Fruit fly (Drosophila melanogaster) whole organism, embryonic: Measurements from ENCODE around the gene NimC1.

ENCODE experiments used
- CG10267 ChIP-seq: fragments of 200-800 bp; sonication (Bioruptor generic); optimal IDR thresholded peaks from 2 replicates; lab custom pipeline; 2018; ENCODE audit warnings: missing biosample characterization, mild to moderate bottlenecking, missing genetic modification characterization, moderate library complexity
- CG10462 ChIP-seq: fragments of 200-800 bp; sonication (Bioruptor generic); optimal IDR thresholded peaks from 2 replicates; lab custom pipeline; 2016; ENCODE audit warnings: missing biosample characterization, missing genetic modification characterization
- CG10979 ChIP-seq: fragments of 200-800 bp; sonication (Bioruptor generic); optimal IDR thresholded peaks from 2 replicates; lab custom pipeline; 2018; ENCODE audit warnings: missing biosample characterization, mild to moderate bottlenecking, missing genetic modification characterization, moderate library complexity
- CG11093 ChIP-seq: fragments of 200-800 bp; sonication (Bioruptor generic); IDR thresholded peaks from 3 replicates; pipeline ENCODE4 v1.3.6; 2022; ENCODE audit warnings: missing biosample characterization, missing genetic modification characterization
- CG12104 ChIP-seq: fragments of 200-800 bp; sonication (Bioruptor generic); optimal IDR thresholded peaks from 3 replicates; lab custom pipeline; 2016; ENCODE audit warnings: missing biosample characterization, missing genetic modification characterization
- CG12942 ChIP-seq: fragments of 200-800 bp; sonication (Bioruptor generic); optimal IDR thresholded peaks from 3 replicates; lab custom pipeline; 2016; ENCODE audit warnings: missing biosample characterization, missing genetic modification characterization
- CG13123 ChIP-seq: fragments of 200-800 bp; sonication (Bioruptor generic); optimal IDR thresholded peaks from 2 replicates; lab custom pipeline; 2016; ENCODE audit warnings: missing biosample characterization, missing genetic modification characterization
- CG15269 ChIP-seq: fragments of 200-800 bp; sonication (Bioruptor generic); optimal IDR thresholded peaks from 2 replicates; lab custom pipeline; 2018; ENCODE audit warnings: missing biosample characterization, mild to moderate bottlenecking, missing genetic modification characterization, moderate library complexity
- CG1529 ChIP-seq: fragments of 200-800 bp; sonication (Bioruptor generic); optimal IDR thresholded peaks from 3 replicates; lab custom pipeline; 2018; ENCODE audit warnings: missing biosample characterization, missing genetic modification characterization
- CG16815 ChIP-seq: fragments of 200-800 bp; sonication (Bioruptor generic); optimal IDR thresholded peaks from 3 replicates; lab custom pipeline; 2017; ENCODE audit warnings: missing biosample characterization, mild to moderate bottlenecking, missing genetic modification characterization
- CG17186 ChIP-seq: fragments of 200-800 bp; sonication (Bioruptor generic); optimal IDR thresholded peaks from 3 replicates; lab custom pipeline; 2017; ENCODE audit warnings: missing biosample characterization, missing genetic modification reagents, missing genetic modification characterization
- CG17359 ChIP-seq: fragments of 200-800 bp; sonication (Bioruptor generic); optimal IDR thresholded peaks from 3 replicates; lab custom pipeline; 2018; ENCODE audit warnings: missing biosample characterization, mild to moderate bottlenecking, missing genetic modification characterization, moderate library complexity
- CG2120 ChIP-seq: fragments of 200-800 bp; sonication (Bioruptor generic); optimal IDR thresholded peaks from 3 replicates; lab custom pipeline; 2016; ENCODE audit warnings: missing biosample characterization, missing genetic modification characterization
- CG31388 ChIP-seq: fragments of 200-800 bp; sonication (Bioruptor generic); optimal IDR thresholded peaks from 2 replicates; lab custom pipeline; 2016; ENCODE audit warnings: missing biosample characterization, missing genetic modification characterization
- CG31441 ChIP-seq: fragments of 200-800 bp; sonication (Bioruptor generic); IDR thresholded peaks from 2 replicates; pipeline ENCODE4 v1.3.6; 2022; ENCODE audit warnings: missing biosample characterization, missing genetic modification characterization
- CG33213 ChIP-seq: fragments of 200-800 bp; sonication (Bioruptor generic); optimal IDR thresholded peaks from 3 replicates; lab custom pipeline; 2016; ENCODE audit warnings: missing biosample characterization, missing genetic modification characterization
- CG34422 ChIP-seq: fragments of 200-800 bp; sonication (Bioruptor generic); IDR thresholded peaks from 3 replicates; pipeline ENCODE4 v1.3.6; 2022; ENCODE audit warnings: missing biosample characterization, missing genetic modification characterization
- CG3726 ChIP-seq: fragments of 200-800 bp; sonication (Bioruptor generic); IDR thresholded peaks from 3 replicates; pipeline ENCODE4, ENCODE4 v1.3.6; 2022; ENCODE audit warnings: missing biosample characterization, missing genetic modification characterization
- CG3847 ChIP-seq: fragments of 200-800 bp; sonication (Bioruptor generic); IDR thresholded peaks from 2 replicates; pipeline ENCODE4 v1.3.6; 2022; ENCODE audit warnings: missing biosample characterization, missing genetic modification characterization
- CG43689 ChIP-seq: fragments of 200-800 bp; sonication (Bioruptor generic); IDR thresholded peaks from 2 replicates; pipeline ENCODE4 v1.3.6; 2022; ENCODE audit warnings: missing biosample characterization, missing genetic modification characterization
- CG7271 ChIP-seq: fragments of 200-800 bp; sonication (Bioruptor generic); optimal IDR thresholded peaks from 2 replicates; lab custom pipeline; 2018; ENCODE audit warnings: missing biosample characterization, mild to moderate bottlenecking, missing genetic modification characterization, moderate library complexity
- CG7556 ChIP-seq: fragments of 200-800 bp; sonication (Bioruptor generic); optimal IDR thresholded peaks from 2 replicates; lab custom pipeline; 2017; ENCODE audit warnings: missing biosample characterization, mild to moderate bottlenecking, missing genetic modification characterization
- CG7987 ChIP-seq: fragments of 200-800 bp; sonication (Bioruptor generic); optimal IDR thresholded peaks from 2 replicates; lab custom pipeline; 2018; ENCODE audit warnings: missing biosample characterization, mild to moderate bottlenecking, missing genetic modification characterization, moderate library complexity
- CG9609 ChIP-seq: fragments of 200-800 bp; sonication (Bioruptor generic); optimal IDR thresholded peaks from 3 replicates; lab custom pipeline; 2016; ENCODE audit warnings: missing biosample characterization, missing genetic modification characterization
- Chrac-16 ChIP-seq: fragments of 200-800 bp; sonication (Bioruptor generic); optimal IDR thresholded peaks from 3 replicates; lab custom pipeline; 2016; ENCODE audit warnings: missing biosample characterization, missing genetic modification characterization
- Doc3 ChIP-seq: fragments of 200-800 bp; sonication (Bioruptor generic); IDR thresholded peaks from 3 replicates; pipeline ENCODE4 v1.3.6; 2022; ENCODE audit warnings: missing biosample characterization, missing genetic modification characterization; ENCODE audit not compliant: partially characterized antibody
- Dp ChIP-seq: fragments of 200-800 bp; sonication (Bioruptor generic); optimal IDR thresholded peaks from 2 replicates; lab custom pipeline; 2018; ENCODE audit warnings: missing biosample characterization, mild to moderate bottlenecking, missing genetic modification characterization, moderate library complexity
- H2.0 ChIP-seq: fragments of 200-800 bp; sonication (Bioruptor generic); IDR thresholded peaks from 2 replicates; pipeline ENCODE4 v1.3.6; 2022; ENCODE audit warnings: missing biosample characterization, missing genetic modification characterization
- Hr51 ChIP-seq, 2 experiments: fragments of 200-800 bp; sonication (Bioruptor generic); optimal IDR thresholded peaks; 2 replicates in 1 of 2; 3 replicates in 1 of 2; lab custom pipeline; 2016 to 2018; ENCODE audit warnings: missing biosample characterization in 2 of 2, missing genetic modification characterization in 2 of 2, mild to moderate bottlenecking in 1 of 2, moderate library complexity in 1 of 2
- Kr ChIP-seq: fragments of 200-800 bp; sonication (Bioruptor generic); optimal IDR thresholded peaks from 2 replicates; lab custom pipeline; 2017; ENCODE audit warnings: missing biosample characterization, mild to moderate bottlenecking, missing genetic modification characterization
- Lhr ChIP-seq: fragments of 200-800 bp; sonication (Bioruptor generic); optimal IDR thresholded peaks from 3 replicates; lab custom pipeline; 2017; ENCODE audit warnings: mild to moderate bottlenecking, missing biosample characterization, missing genetic modification reagents, missing genetic modification characterization
- Lim3 ChIP-seq: fragments of 200-800 bp; sonication (Bioruptor generic); IDR thresholded peaks from 2 replicates; pipeline ENCODE4 v1.3.6; 2022; ENCODE audit warnings: missing biosample characterization, missing genetic modification characterization
- Mes4 ChIP-seq: fragments of 200-800 bp; sonication (Bioruptor generic); optimal IDR thresholded peaks from 2 replicates; lab custom pipeline; 2016; ENCODE audit warnings: missing biosample characterization, missing genetic modification characterization
- Myb ChIP-seq: fragments of 200-800 bp; sonication (Bioruptor generic); optimal IDR thresholded peaks from 2 replicates; lab custom pipeline; 2016; ENCODE audit warnings: missing biosample characterization, missing genetic modification characterization
- NC2β ChIP-seq: fragments of 200-800 bp; sonication (Bioruptor generic); optimal IDR thresholded peaks from 2 replicates; lab custom pipeline; 2016; ENCODE audit warnings: missing biosample characterization, missing genetic modification characterization
- Ravus ChIP-seq: fragments of 200-800 bp; sonication (Bioruptor generic); IDR thresholded peaks from 2 replicates; pipeline ENCODE4 v1.3.6; 2022; ENCODE audit warnings: missing biosample characterization, missing genetic modification characterization
- Sox100B ChIP-seq: fragments of 200-800 bp; sonication (Bioruptor generic); optimal IDR thresholded peaks from 3 replicates; lab custom pipeline; 2018; ENCODE audit warnings: missing biosample characterization, mild to moderate bottlenecking, missing genetic modification characterization
- Ssrp ChIP-seq: fragments of 200-800 bp; sonication (Bioruptor generic); optimal IDR thresholded peaks from 2 replicates; lab custom pipeline; 2018; ENCODE audit warnings: missing biosample characterization, mild to moderate bottlenecking, missing genetic modification characterization, moderate library complexity
- crc ChIP-seq: fragments of 200-800 bp; sonication (Bioruptor generic); optimal IDR thresholded peaks from 2 replicates; lab custom pipeline; 2016; ENCODE audit warnings: missing biosample characterization, missing genetic modification characterization
- ftz-f1 ChIP-seq: fragments of 200-800 bp; sonication (Bioruptor generic); optimal IDR thresholded peaks from 2 replicates; lab custom pipeline; 2016; ENCODE audit warnings: missing biosample characterization, missing genetic modification characterization
- fu2 ChIP-seq: fragments of 200-800 bp; sonication (Bioruptor generic); optimal IDR thresholded peaks from 2 replicates; lab custom pipeline; 2016; ENCODE audit warnings: missing biosample characterization, missing genetic modification characterization
- grau ChIP-seq: fragments of 200-800 bp; optimal IDR thresholded peaks from 3 replicates; lab custom pipeline; 2019; ENCODE audit warnings: missing biosample characterization, mild to moderate bottlenecking, missing genetic modification characterization, moderate library complexity
- gsb-n ChIP-seq: fragments of 200-800 bp; sonication (Bioruptor generic); optimal IDR thresholded peaks from 3 replicates; lab custom pipeline; 2018; ENCODE audit warnings: missing biosample characterization, mild to moderate bottlenecking, missing genetic modification characterization
- ham ChIP-seq: fragments of 200-800 bp; sonication (Bioruptor generic); IDR thresholded peaks from 2 replicates; pipeline ENCODE4 v1.3.6; 2022; ENCODE audit warnings: missing biosample characterization, missing genetic modification characterization
- jigr1 ChIP-seq: fragments of 200-800 bp; sonication (Bioruptor generic); IDR thresholded peaks from 3 replicates; pipeline ENCODE4 v1.3.6; 2022; ENCODE audit warnings: missing biosample characterization, missing genetic modification characterization
- kay ChIP-seq: fragments of 200-800 bp; sonication (Bioruptor generic); optimal IDR thresholded peaks from 2 replicates; lab custom pipeline; 2016; ENCODE audit warnings: missing biosample characterization, missing genetic modification characterization
- org-1 ChIP-seq: fragments of 200-800 bp; sonication (Bioruptor generic); optimal IDR thresholded peaks from 2 replicates; lab custom pipeline; 2017; ENCODE audit warnings: missing biosample characterization, missing genetic modification characterization
- seq ChIP-seq: fragments of 200-800 bp; sonication (Bioruptor generic); IDR thresholded peaks from 2 replicates; pipeline ENCODE4 v1.3.6; 2022; ENCODE audit warnings: missing biosample characterization, missing genetic modification characterization
- slbo ChIP-seq: fragments of 200-800 bp; sonication (Bioruptor generic); IDR thresholded peaks from 2 replicates; pipeline ENCODE4 v1.3.6; 2022; ENCODE audit warnings: missing biosample characterization, missing genetic modification characterization
- sug ChIP-seq: fragments of 200-800 bp; optimal IDR thresholded peaks from 2 replicates; lab custom pipeline; 2019; ENCODE audit warnings: missing biosample characterization, mild to moderate bottlenecking, missing genetic modification characterization, moderate library complexity
- tin ChIP-seq: fragments of 200-800 bp; sonication (Bioruptor generic); optimal IDR thresholded peaks from 3 replicates; lab custom pipeline; 2016; ENCODE audit warnings: missing biosample characterization, missing genetic modification characterization
- tio ChIP-seq: fragments of 200-800 bp; sonication (Bioruptor generic); optimal IDR thresholded peaks from 2 replicates; lab custom pipeline; 2017; ENCODE audit warnings: missing biosample characterization, missing genetic modification characterization, inconsistent platforms
- trem ChIP-seq: fragments of 200-800 bp; optimal IDR thresholded peaks from 3 replicates; lab custom pipeline; 2019; ENCODE audit warnings: missing biosample characterization, mild to moderate bottlenecking, missing genetic modification characterization, moderate library complexity

NimC1 gene

DNA sequence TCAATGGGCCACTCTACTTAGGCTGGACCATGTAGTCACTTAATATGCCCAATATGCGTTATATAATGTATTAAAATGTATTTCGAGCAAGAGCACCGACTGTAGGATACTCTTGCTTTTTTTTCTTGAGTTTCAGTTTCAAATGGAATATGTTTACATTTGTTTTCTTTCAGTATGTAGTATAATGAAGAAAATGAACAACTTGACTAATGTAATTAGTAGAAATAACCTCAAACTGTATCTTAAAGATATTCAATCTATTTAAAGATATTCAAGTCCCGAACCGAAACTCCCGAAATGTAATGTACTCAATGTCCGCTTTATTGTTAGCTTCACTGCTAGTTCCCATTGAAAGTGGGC lies 48.2 kb upstream of the NimC1 start (continued):
- peak in 1 of 2 experiments; percentile 73 for TF ChIP-seq Hr51 (GFP tag; optimal IDR thresholded peaks at IDR 0.05; lab: Kevin White, UChicago)
- TF ChIP-seq Myb: peak; percentile 4
- TF ChIP-seq ftz-f1: no peak
- no peak for TF ChIP-seq Ravus
- TF ChIP-seq CG1529 (GFP tag; lab: Kevin White, UChicago): no peak
- TF ChIP-seq ham (GFP tag; lab: Robert Waterston, UW): no peak
- TF ChIP-seq Sox100B (GFP tag; lab: Kevin White, UChicago): no peak
- TF ChIP-seq CG10267 (tag; lab: Kevin White, UChicago): peak; percentile 29
- no peak for TF ChIP-seq Mes4
- TF ChIP-seq Lhr (GFP tag; lab: Kevin White, UChicago): no peak
- peak; percentile 3 for TF ChIP-seq tin (GFP tag; lab: Kevin White, UChicago)
- TF ChIP-seq Dp (GFP tag; lab: Kevin White, UChicago): no peak
- TF ChIP-seq Doc3 (GFP tag; lab: Robert Waterston, UW): no peak
- peak; percentile 10 for TF ChIP-seq kay (GFP tag; lab: Kevin White, UChicago)
- TF ChIP-seq CG7271 (tag; lab: Kevin White, UChicago): no peak
- TF ChIP-seq CG7556 (GFP tag; lab: Kevin White, UChicago): peak; percentile 13
- no peak for TF ChIP-seq CG17186 (GFP tag; lab: Kevin White, UChicago)
- TF ChIP-seq CG3726: no peak
- peak; percentile 61 for TF ChIP-seq Ssrp (tag; lab: Kevin White, UChicago)
- TF ChIP-seq Kr: no peak
- no peak for TF ChIP-seq CG34422 (GFP tag; lab: Robert Waterston, UW)
- no peak for TF ChIP-seq CG10462 (GFP tag; lab: Kevin White, UChicago)
- TF ChIP-seq CG7987 (GFP tag; lab: Kevin White, UChicago): no peak
- TF ChIP-seq CG11093 (GFP tag; lab: Robert Waterston, UW): no peak
- 0 out of 2 replicates have a peak, but pooled peaks have one; percentile 24 for TF ChIP-seq CG3847 (GFP tag; lab: Robert Waterston, UW)
- TF ChIP-seq CG2120 (GFP tag; lab: Kevin White, UChicago): peak; percentile 49
- no peak for TF ChIP-seq Lim3 (GFP tag; lab: Robert Waterston, UW)
- no peak for TF ChIP-seq seq
- TF ChIP-seq CG15269 (tag; lab: Kevin White, UChicago): peak; percentile 65
- no peak for TF ChIP-seq H2.0 (GFP tag; lab: Robert Waterston, UW)
- no peak for TF ChIP-seq CG13123 (GFP tag; lab: Kevin White, UChicago)
- TF ChIP-seq CG10979 (tag; lab: Kevin White, UChicago): peak; percentile 61
- peak; percentile 34 for TF ChIP-seq Chrac-16 (GFP tag; lab: Kevin White, UChicago)
- peak; percentile 45; the same call in 1 of the 2 replicates for TF ChIP-seq slbo (GFP tag; lab: Robert Waterston, UW)
- no peak for TF ChIP-seq tio
- no peak for TF ChIP-seq jigr1 (GFP tag; lab: Robert Waterston, UW)
- TF ChIP-seq CG31441 (GFP tag; lab: Robert Waterston, UW): peak; percentile 44
- TF ChIP-seq CG12942 (GFP tag; lab: Kevin White, UChicago): no peak
- TF ChIP-seq CG16815 (GFP tag; lab: Kevin White, UChicago): peak; percentile 6
- TF ChIP-seq CG31388 (GFP tag; lab: Kevin White, UChicago): no peak
- no peak for TF ChIP-seq CG43689 (GFP tag; lab: Robert Waterston, UW)
- TF ChIP-seq trem (tag; lab: Kevin White, UChicago): no peak
- TF ChIP-seq CG33213 (GFP tag; lab: Kevin White, UChicago): no peak
- TF ChIP-seq crc (GFP tag; lab: Kevin White, UChicago): no peak
- TF ChIP-seq fu2 (GFP tag; lab: Kevin White, UChicago): peak; percentile 3
- peak; percentile 71 for TF ChIP-seq grau
- no peak for TF ChIP-seq CG9609
- TF ChIP-seq NC2β: no peak
- no peak for TF ChIP-seq sug
- TF ChIP-seq CG17359: peak; percentile 32
- no peak for TF ChIP-seq CG12104 (GFP tag; lab: Kevin White, UChicago)
- no peak for TF ChIP-seq gsb-n (tag; lab: Kevin White, UChicago)
- no peak for TF ChIP-seq org-1 (GFP tag; lab: Kevin White, UChicago)
